Worm (Caenorhabditis elegans) whole organism, mixed stage, embryonic: Measurements from ENCODE around the gene F55C12.6.
A peak's percentile ranks its signal among the peaks of the same experiment; 100 is the strongest.

Experiments used
- M03D4.4 ChIP-seq: sonication (generic microtip); optimal IDR thresholded peaks from 2 replicates; lab custom pipeline; 2017; ENCODE audit warnings: mild to moderate bottlenecking, missing genetic modification characterization, missing compliant biosample characterization
- bed-3 ChIP-seq: fragments of 200-800 bp; sonication (Bioruptor generic); optimal IDR thresholded peaks from 3 replicates; lab custom pipeline; 2018; ENCODE audit warnings: mild to moderate bottlenecking, missing genetic modification characterization, moderate library complexity, missing compliant biosample characterization
- blmp-1 ChIP-seq: fragments of 150-350 bp; optimal IDR thresholded peaks from 2 replicates; lab custom pipeline; 2014; ENCODE audit warnings: missing biosample characterization, missing genetic modification characterization
- ceh-39 ChIP-seq: fragments of 150-350 bp; optimal IDR thresholded peaks from 2 replicates; lab custom pipeline; 2014; ENCODE audit warnings: missing biosample characterization, missing genetic modification characterization
- ceh-43 ChIP-seq: fragments of 200-800 bp; sonication (Bioruptor generic); optimal IDR thresholded peaks from 2 replicates; lab custom pipeline; 2018; ENCODE audit warnings: mild to moderate bottlenecking, missing genetic modification characterization, moderate library complexity, missing compliant biosample characterization
- ceh-83 ChIP-seq: fragments of 200-800 bp; sonication (Bioruptor generic); optimal IDR thresholded peaks from 2 replicates; lab custom pipeline; 2018; ENCODE audit warnings: mild to moderate bottlenecking, missing genetic modification characterization, missing compliant biosample characterization
- ces-1 ChIP-seq: fragments of 150-350 bp; optimal IDR thresholded peaks from 2 replicates; lab custom pipeline; 2014; ENCODE audit warnings: missing biosample characterization, missing genetic modification reagents, missing genetic modification characterization
- cnd-1 ChIP-seq: fragments of 200-800 bp; sonication (Bioruptor generic); optimal IDR thresholded peaks from 2 replicates; lab custom pipeline; 2018; ENCODE audit warnings: mild to moderate bottlenecking, missing genetic modification characterization, missing compliant biosample characterization
- drap-1 ChIP-seq: fragments of 200-800 bp; sonication (Bioruptor generic); optimal IDR thresholded peaks from 3 replicates; lab custom pipeline; 2018; ENCODE audit warnings: mild to moderate bottlenecking, missing genetic modification characterization, missing compliant biosample characterization
- elt-1 ChIP-seq: sonication (generic microtip); optimal IDR thresholded peaks from 2 replicates; lab custom pipeline; 2017; ENCODE audit warnings: missing genetic modification characterization, mild to moderate bottlenecking, missing compliant biosample characterization, antibody characterized with exemption, moderate library complexity, borderline replicate concordance; ENCODE audit not compliant: insufficient read depth
- elt-3 ChIP-seq: fragments of 150-350 bp; optimal IDR thresholded peaks from 2 replicates; lab custom pipeline; 2014; ENCODE audit warnings: missing biosample characterization, missing genetic modification characterization
- flh-1 ChIP-seq: fragments of 200-800 bp; sonication (Bioruptor generic); optimal IDR thresholded peaks from 2 replicates; lab custom pipeline; 2018; ENCODE audit warnings: mild to moderate bottlenecking, missing genetic modification characterization, moderate library complexity, missing compliant biosample characterization
- ham-2 ChIP-seq: fragments of 200-800 bp; sonication (Bioruptor generic); optimal IDR thresholded peaks from 2 replicates; lab custom pipeline; 2018; ENCODE audit warnings: mild to moderate bottlenecking, missing genetic modification characterization, missing compliant biosample characterization
- hlh-1 ChIP-seq: fragments of 150-350 bp; optimal IDR thresholded peaks from 2 replicates; lab custom pipeline; 2014; ENCODE audit warnings: missing biosample characterization, missing genetic modification reagents, missing genetic modification characterization
- lin-13 ChIP-seq: fragments of 150-350 bp; optimal IDR thresholded peaks from 2 replicates; lab custom pipeline; 2014; ENCODE audit warnings: missing biosample characterization, missing genetic modification characterization
- lin-32 ChIP-seq: fragments of 200-800 bp; sonication (Bioruptor generic); optimal IDR thresholded peaks from 2 replicates; lab custom pipeline; 2018; ENCODE audit warnings: mild to moderate bottlenecking, missing genetic modification characterization, missing compliant biosample characterization
- lsy-2 ChIP-seq: fragments of 150-350 bp; optimal IDR thresholded peaks from 2 replicates; lab custom pipeline; 2014; ENCODE audit warnings: missing biosample characterization, missing genetic modification characterization
- mab-5 ChIP-seq: fragments of 150-350 bp; optimal IDR thresholded peaks from 2 replicates; lab custom pipeline; 2014; ENCODE audit warnings: missing biosample characterization, missing genetic modification characterization
- mep-1 ChIP-seq: fragments of 150-350 bp; optimal IDR thresholded peaks from 2 replicates; lab custom pipeline; 2017; ENCODE audit warnings: missing biosample characterization, missing genetic modification reagents, missing genetic modification characterization, inconsistent platforms
- mls-2 ChIP-seq: sonication (generic microtip); optimal IDR thresholded peaks from 2 replicates; lab custom pipeline; 2016; ENCODE audit warnings: mild to moderate bottlenecking, missing genetic modification characterization, moderate library complexity, missing compliant biosample characterization
- nhr-12 ChIP-seq: fragments of 150-350 bp; optimal IDR thresholded peaks from 2 replicates; lab custom pipeline; 2014; ENCODE audit warnings: missing biosample characterization, missing genetic modification characterization
- nhr-2 ChIP-seq: fragments of 150-350 bp; optimal IDR thresholded peaks from 2 replicates; lab custom pipeline; 2014; ENCODE audit warnings: missing biosample characterization, missing genetic modification characterization
- nhr-237 ChIP-seq: fragments of 150-350 bp; optimal IDR thresholded peaks from 2 replicates; lab custom pipeline; 2014; ENCODE audit warnings: missing biosample characterization, missing genetic modification characterization
- nhr-28 ChIP-seq: fragments of 150-350 bp; optimal IDR thresholded peaks from 2 replicates; lab custom pipeline; 2014; ENCODE audit warnings: missing biosample characterization, missing genetic modification characterization
- nhr-76 ChIP-seq: sonication (generic microtip); optimal IDR thresholded peaks from 2 replicates; lab custom pipeline; 2017; ENCODE audit warnings: missing biosample characterization, missing genetic modification characterization
- pha-4 ChIP-seq: fragments of 150-350 bp; optimal IDR thresholded peaks from 2 replicates; lab custom pipeline; 2018; ENCODE audit warnings: missing biosample characterization, missing genetic modification reagents, missing genetic modification characterization
- sem-2 ChIP-seq: fragments of 200-800 bp; sonication (Bioruptor generic); optimal IDR thresholded peaks from 2 replicates; lab custom pipeline; 2018; ENCODE audit warnings: mild to moderate bottlenecking, missing genetic modification characterization, missing compliant biosample characterization
- snpc-4 ChIP-seq: fragments of 150-350 bp; optimal IDR thresholded peaks from 2 replicates; lab custom pipeline; 2014; ENCODE audit warnings: missing biosample characterization, missing genetic modification characterization
- sptf-1 ChIP-seq: sonication (generic microtip); optimal IDR thresholded peaks from 2 replicates; lab custom pipeline; 2017; ENCODE audit warnings: mild to moderate bottlenecking, missing genetic modification characterization, moderate library complexity, missing compliant biosample characterization
- tbx-8 ChIP-seq: fragments of 200-800 bp; sonication (Bioruptor generic); optimal IDR thresholded peaks from 2 replicates; lab custom pipeline; 2018; ENCODE audit warnings: mild to moderate bottlenecking, missing genetic modification characterization, moderate library complexity, missing compliant biosample characterization
- unc-120 ChIP-seq: sonication (generic microtip); optimal IDR thresholded peaks from 2 replicates; lab custom pipeline; 2017; ENCODE audit warnings: missing genetic modification characterization, missing compliant biosample characterization; ENCODE audit not compliant: poor library complexity, severe bottlenecking
- unc-39 ChIP-seq: fragments of 150-350 bp; optimal IDR thresholded peaks from 2 replicates; lab custom pipeline; 2014; ENCODE audit warnings: missing biosample characterization, missing genetic modification characterization
- unc-62 ChIP-seq: fragments of 150-350 bp; optimal IDR thresholded peaks from 2 replicates; lab custom pipeline; 2014; ENCODE audit warnings: missing biosample characterization, missing genetic modification reagents, missing genetic modification characterization
- zip-8 ChIP-seq: fragments of 150-350 bp; optimal IDR thresholded peaks from 2 replicates; lab custom pipeline; 2014; ENCODE audit warnings: missing biosample characterization, missing genetic modification characterization
- ztf-11 ChIP-seq: fragments of 150-350 bp; optimal IDR thresholded peaks from 2 replicates; lab custom pipeline; 2014; ENCODE audit warnings: missing biosample characterization, missing genetic modification characterization

The F55C12.6 gene

DNA sequence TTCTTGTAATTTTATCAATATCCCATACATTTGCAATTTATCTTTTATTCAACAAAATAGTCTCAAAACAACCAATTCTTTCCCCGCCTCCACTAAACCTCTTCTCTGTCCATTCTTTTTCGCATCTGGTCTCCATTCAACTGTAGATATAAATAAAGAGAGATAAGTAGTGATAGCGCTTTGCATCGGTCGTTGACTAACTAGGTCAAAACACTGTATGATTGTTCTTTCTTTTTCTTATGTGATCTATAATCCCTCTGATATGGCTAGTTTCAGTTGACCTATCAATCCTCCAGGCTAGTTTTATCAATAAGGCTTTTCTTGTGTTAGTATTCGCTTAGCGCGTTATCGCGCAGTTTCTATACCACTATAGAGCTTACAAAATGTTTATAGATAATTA, 22.7 kb downstream of the F55C12.6 start:
- TF ChIP-seq lin-13 (no peak), elt-3 (peak; percentile 44), nhr-237 (no peak), ham-2 (GFP tag; lab: Kevin White, UChicago) (peak; percentile 51), ces-1 (GFP tag; lab: Kevin White, UChicago) (no peak), unc-39 (tag; lab: Kevin White, UChicago) (no peak), M03D4.4 (no peak), drap-1 (GFP tag; lab: Kevin White, UChicago) (no peak), ztf-11 (no peak)

DNA sequence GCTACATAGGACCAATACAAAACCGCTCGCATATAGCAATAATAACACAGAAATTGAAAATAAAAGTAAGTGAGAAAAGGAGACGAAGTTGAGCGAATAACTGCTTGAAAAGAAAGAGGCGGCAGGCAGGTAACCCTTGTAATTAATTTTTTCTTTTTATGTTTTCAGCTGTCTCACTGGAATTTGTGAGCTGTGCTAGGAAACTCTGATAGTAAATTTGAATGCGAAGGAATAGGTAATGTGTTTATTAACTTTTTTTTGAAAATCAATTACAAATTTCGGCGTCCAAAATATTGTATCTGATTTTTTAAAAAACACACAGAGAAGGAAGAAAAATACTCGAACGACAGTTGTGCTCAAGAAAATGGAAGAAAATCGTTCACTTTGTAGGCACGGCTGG, 23.9 kb downstream of the F55C12.6 start, which contains the start of gene H41C03.2:
TSS of gene H41C03.2 (minus strand) at position 101 of the 400 bp plus-strand sequence.
- TF ChIP-seq sptf-1 (no peak), zip-8 (no peak), ceh-39 (tag; lab: Kevin White, UChicago) (no peak), nhr-12 (tag; lab: Kevin White, UChicago) (no peak), lin-32 (GFP tag; lab: Kevin White, UChicago) (no peak)

DNA sequence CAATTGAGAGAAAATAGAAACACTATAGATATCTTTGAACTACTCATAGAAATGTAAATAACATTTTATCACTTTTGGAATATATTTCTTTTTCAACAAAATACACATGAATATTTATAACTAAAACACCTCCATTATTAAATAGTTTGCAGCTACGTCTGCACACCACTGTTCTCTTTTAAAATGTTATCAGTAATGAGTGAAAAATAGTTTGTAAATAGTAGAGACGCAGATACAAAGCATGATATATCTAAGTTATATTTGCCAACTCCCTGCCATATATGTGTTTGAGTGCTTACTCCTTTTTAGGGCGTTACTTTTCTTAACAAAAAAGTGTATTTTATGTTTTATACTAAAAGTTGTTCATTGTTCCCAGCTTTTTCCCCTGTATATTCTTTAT, 29.8 kb downstream of the F55C12.6 start:
- TF ChIP-seq blmp-1 (tag; lab: Kevin White, UChicago): no peak
- TF ChIP-seq M03D4.4: no peak
- no peak for TF ChIP-seq nhr-76
- no peak for TF ChIP-seq mls-2 (tag; lab: Kevin White, UChicago)
- TF ChIP-seq nhr-28: no peak
- no peak for TF ChIP-seq flh-1 (GFP tag; lab: Kevin White, UChicago)
- no peak for TF ChIP-seq lin-32 (GFP tag; lab: Kevin White, UChicago)
- TF ChIP-seq unc-62 (GFP tag; lab: Kevin White, UChicago): no peak
- no peak for TF ChIP-seq elt-1 (tag; lab: Kevin White, UChicago)
- no peak for TF ChIP-seq zip-8
- no peak for TF ChIP-seq mab-5 (tag; lab: Kevin White, UChicago)
- TF ChIP-seq, all 35 proteins: peak for 0

DNA sequence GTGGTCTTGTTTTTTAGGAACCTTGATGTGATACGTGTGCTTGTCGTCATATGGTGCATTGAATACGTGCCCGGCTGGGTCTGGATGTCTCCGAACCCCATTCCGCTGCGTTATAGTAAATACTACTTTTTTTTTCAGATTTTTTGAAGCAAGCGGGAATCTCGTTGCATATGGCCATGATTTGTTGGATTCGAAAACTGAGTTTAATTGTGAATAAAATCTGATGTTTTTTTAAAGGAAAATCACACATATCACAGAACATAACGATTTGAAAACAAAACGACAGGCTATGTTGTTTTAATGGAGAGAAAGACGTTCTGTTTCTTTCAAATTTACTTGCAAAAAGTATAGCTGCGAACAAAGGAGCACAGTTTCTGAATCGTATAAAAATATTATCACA, 30.5 kb downstream of the F55C12.6 start, which contains the start of the genes ZK1248.17 and H41C03.3:
TSS of gene ZK1248.17 (minus strand) at position 101 of the 400 bp plus-strand sequence.
TSS of gene H41C03.3 (plus strand) at position 337 of the 400 bp plus-strand sequence.
- no peak for TF ChIP-seq pha-4 (tag; lab: Kevin White, UChicago)
- no peak for TF ChIP-seq ham-2 (GFP tag; lab: Kevin White, UChicago)
- TF ChIP-seq ceh-39 (tag; lab: Kevin White, UChicago): no peak
- no peak for TF ChIP-seq lin-13
- TF ChIP-seq ceh-83 (GFP tag; lab: Kevin White, UChicago): no peak
- TF ChIP-seq ztf-11: no peak
- no peak for TF ChIP-seq nhr-28
- TF ChIP-seq nhr-12 (tag; lab: Kevin White, UChicago): no peak
- no peak for TF ChIP-seq lsy-2
- TF ChIP-seq elt-3: no peak
- TF ChIP-seq unc-120 (tag; lab: Kevin White, UChicago): no peak
- no peak for TF ChIP-seq bed-3
- no peak for TF ChIP-seq unc-62 (GFP tag; lab: Kevin White, UChicago)
- no peak for TF ChIP-seq unc-39 (tag; lab: Kevin White, UChicago)
- TF ChIP-seq hlh-1: no peak

DNA sequence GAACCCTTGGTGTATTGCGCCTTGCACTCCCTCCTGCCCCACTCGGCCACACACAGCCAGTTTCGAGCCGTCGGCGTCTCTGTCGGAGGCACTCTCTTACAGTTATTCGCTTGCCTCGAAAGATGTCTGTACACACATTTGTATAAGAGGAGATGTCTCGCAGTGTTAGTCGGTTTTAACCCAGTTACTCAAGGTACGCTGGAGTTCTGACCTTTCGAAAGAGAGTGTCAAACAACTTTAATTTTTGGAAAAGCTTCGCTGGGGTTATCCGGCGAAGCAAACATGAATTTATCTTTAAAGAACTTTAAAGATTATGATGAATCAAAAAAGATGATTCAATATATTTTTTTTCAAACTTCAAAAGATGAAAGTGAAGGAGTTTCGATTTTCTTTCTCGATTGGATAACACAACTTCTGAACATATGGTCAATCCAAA, 31.2 kb downstream of the F55C12.6 start:
- TF ChIP-seq sptf-1: peak; percentile 92
- TF ChIP-seq drap-1 (GFP tag; lab: Kevin White, UChicago): peak; percentile 92
- peak; percentile 76 for TF ChIP-seq nhr-2 (tag; lab: Kevin White, UChicago)
- TF ChIP-seq bed-3: peak; percentile 55
- no peak for TF ChIP-seq nhr-76
- peak; percentile 74 for TF ChIP-seq unc-39 (tag; lab: Kevin White, UChicago)
- TF ChIP-seq elt-3: peak; percentile 75
- peak; percentile 100 for TF ChIP-seq ces-1 (GFP tag; lab: Kevin White, UChicago)
- peak; percentile 95 for TF ChIP-seq mls-2 (tag; lab: Kevin White, UChicago)
- TF ChIP-seq cnd-1 (tag; lab: Kevin White, UChicago): peak; percentile 87
- TF ChIP-seq nhr-237: peak; percentile 98
- TF ChIP-seq ceh-83 (GFP tag; lab: Kevin White, UChicago): peak; percentile 89
- peak; percentile 82 for TF ChIP-seq M03D4.4
- TF ChIP-seq tbx-8 (GFP tag; lab: Kevin White, UChicago): peak; percentile 87
- TF ChIP-seq ham-2 (GFP tag; lab: Kevin White, UChicago): peak; percentile 89
- peak; percentile 92 for TF ChIP-seq unc-120 (tag; lab: Kevin White, UChicago)
- TF ChIP-seq hlh-1: peak; percentile 81
- TF ChIP-seq mab-5 (tag; lab: Kevin White, UChicago): peak; percentile 92
- TF ChIP-seq nhr-12 (tag; lab: Kevin White, UChicago): peak; percentile 9
- TF ChIP-seq nhr-28: peak; percentile 49
- TF ChIP-seq lin-13: peak; percentile 86
- TF ChIP-seq unc-62 (GFP tag; lab: Kevin White, UChicago): peak; percentile 90
- TF ChIP-seq ceh-39 (tag; lab: Kevin White, UChicago): peak; percentile 92
- peak; percentile 99 for TF ChIP-seq mep-1
- TF ChIP-seq snpc-4: no peak
- peak; percentile 80 for TF ChIP-seq ztf-11
- TF ChIP-seq flh-1 (GFP tag; lab: Kevin White, UChicago): peak; percentile 11
- TF ChIP-seq blmp-1 (tag; lab: Kevin White, UChicago): peak; percentile 24
- TF ChIP-seq sem-2 (GFP tag; lab: Kevin White, UChicago): peak; percentile 81
- TF ChIP-seq elt-1 (tag; lab: Kevin White, UChicago): peak; percentile 57
- TF ChIP-seq lsy-2: peak; percentile 84
- no peak for TF ChIP-seq zip-8
- peak; percentile 64 for TF ChIP-seq lin-32 (GFP tag; lab: Kevin White, UChicago)
- peak; percentile 97 for TF ChIP-seq pha-4 (tag; lab: Kevin White, UChicago)
- peak; percentile 73 for TF ChIP-seq ceh-43 (GFP tag; lab: Kevin White, UChicago)
- TF ChIP-seq, all 35 proteins: peak for 32
